Fruit fly (Drosophila melanogaster): ENCODE measurements around the gene CG7488.

CG7488 gene

DNA sequence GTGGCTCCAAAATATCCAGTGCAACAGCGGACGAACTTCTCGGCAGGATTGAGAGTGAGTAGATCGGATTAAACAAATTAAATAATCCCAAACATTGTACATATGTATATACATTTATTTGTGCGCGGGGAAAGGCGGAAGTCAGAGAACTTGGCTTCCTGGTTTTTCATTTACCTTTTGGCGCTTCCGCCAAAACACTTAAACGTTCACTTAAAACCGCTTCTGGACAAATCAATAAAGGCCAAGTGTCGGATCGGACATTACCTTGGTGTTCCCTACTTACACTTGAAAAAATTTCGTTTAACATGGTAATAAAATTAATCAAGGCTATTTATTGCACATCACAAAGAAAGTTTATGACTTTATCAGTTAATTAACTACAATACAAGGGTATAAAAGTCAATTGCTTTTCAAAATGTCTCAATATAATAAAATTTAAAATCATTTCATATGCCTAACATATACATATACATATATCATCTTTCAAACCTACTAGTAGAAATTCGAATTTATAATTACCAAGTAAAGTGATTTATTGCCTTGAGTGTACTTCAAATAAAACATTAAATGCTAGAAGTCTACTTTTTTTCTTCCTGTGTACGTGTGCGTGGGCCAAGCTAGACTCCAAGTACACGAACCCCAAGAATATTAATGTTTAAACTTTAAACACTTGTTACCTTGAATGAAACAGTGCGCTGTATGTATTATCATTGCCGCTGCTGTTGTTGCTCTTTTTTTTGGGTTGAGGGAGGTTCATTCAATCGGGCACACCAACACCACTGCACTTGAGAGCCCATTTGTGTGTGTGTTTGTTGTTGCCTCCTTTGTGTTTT, 13.9 kb upstream of the CG7488 start (continued):
- TF ChIP-seq Sox100B (GFP tag; optimal IDR thresholded peaks at IDR 0.05) = peak; percentile 71
- TF ChIP-seq CG12104 (GFP tag; optimal IDR thresholded peaks at IDR 0.05) = peak; percentile 78
- TF ChIP-seq CG30403 (GFP tag; optimal IDR thresholded peaks at IDR 0.05) = peak; percentile 80
- TF ChIP-seq CG10209 (GFP tag; optimal IDR thresholded peaks at IDR 0.05) = peak; percentile 38
- no peak for TF ChIP-seq CrebB (tag; optimal IDR thresholded peaks at IDR 0.05)
- no peak for TF ChIP-seq CG43689 (GFP tag; IDR thresholded peaks at IDR 0.05)
- 0 out of 3 replicates have a peak, but pooled peaks have one; percentile 6 for TF ChIP-seq CG34422 (GFP tag; IDR thresholded peaks at IDR 0.05)
- TF ChIP-seq CG7987 (GFP tag; optimal IDR thresholded peaks at IDR 0.05) = no peak
- TF ChIP-seq Asciz (GFP tag; optimal IDR thresholded peaks at IDR 0.05) = peak; percentile 17
- no peak for TF ChIP-seq hth (optimal IDR thresholded peaks at IDR 0.05)
- TF ChIP-seq wor (GFP tag; IDR thresholded peaks at IDR 0.05) = 0 out of 2 replicates have a peak, but pooled peaks have one; percentile 20
- TF ChIP-seq CG6272 (GFP tag; IDR thresholded peaks at IDR 0.05) = no peak
- no peak for TF ChIP-seq oc (tag; optimal IDR thresholded peaks at IDR 0.05)
- TF ChIP-seq eyg (GFP tag; optimal IDR thresholded peaks at IDR 0.05) = no peak
- TF ChIP-seq CG18011 (GFP tag; optimal IDR thresholded peaks at IDR 0.05) = peak; percentile 9
- no peak for TF ChIP-seq CG3995 (GFP tag; optimal IDR thresholded peaks at IDR 0.05)
- peak; percentile 50 for TF ChIP-seq Jarid2 (GFP tag; optimal IDR thresholded peaks at IDR 0.05)
- TF ChIP-seq Aef1 (GFP tag; IDR thresholded peaks at IDR 0.05) = peak; percentile 55; the same call in 2 of the 3 replicates
- no peak for TF ChIP-seq CG11560 (tag; IDR thresholded peaks at IDR 0.05)
- TF ChIP-seq CG3163 (GFP tag; optimal IDR thresholded peaks at IDR 0.05) = no peak
- no peak for TF ChIP-seq CG2116 (GFP tag; optimal IDR thresholded peaks at IDR 0.05)
- peak; percentile 11 for TF ChIP-seq CG1233 (GFP tag; optimal IDR thresholded peaks at IDR 0.05)
- TF ChIP-seq Stat92E (GFP tag; optimal IDR thresholded peaks at IDR 0.05) = no peak
- no peak for TF ChIP-seq CG2129 (GFP tag; IDR thresholded peaks at IDR 0.05; ENCODE audit: partially characterized antibody)
- TF ChIP-seq Tbp (GFP tag; optimal IDR thresholded peaks at IDR 0.05) = no peak
- peak; percentile 71 for TF ChIP-seq CG4820 (GFP tag; optimal IDR thresholded peaks at IDR 0.05)
- peak; percentile 47 for TF ChIP-seq Nf-YB (GFP tag; optimal IDR thresholded peaks at IDR 0.05)
- TF ChIP-seq H15 (GFP tag; IDR thresholded peaks at IDR 0.05) = no peak
- no peak for TF ChIP-seq CG8359 (GFP tag; optimal IDR thresholded peaks at IDR 0.05; ENCODE audit: borderline replicate concordance)
- TF ChIP-seq her (GFP tag; optimal IDR thresholded peaks at IDR 0.05) = no peak
- TF ChIP-seq CG9727 (GFP tag; optimal IDR thresholded peaks at IDR 0.05) = peak; percentile 74
- TF ChIP-seq CG34224 (GFP tag; IDR thresholded peaks at IDR 0.05; ENCODE audit: partially characterized antibody) = no peak
- peak; percentile 35 for TF ChIP-seq Max (GFP tag; optimal IDR thresholded peaks at IDR 0.05)
- no peak for TF ChIP-seq CG4404 (GFP tag; IDR thresholded peaks at IDR 0.05)
- TF ChIP-seq NFAT (GFP tag; IDR thresholded peaks at IDR 0.05) = 0 out of 2 replicates have a peak, but pooled peaks have one; percentile 13
- no peak for TF ChIP-seq CG17612 (GFP tag; IDR thresholded peaks at IDR 0.05)
- peak; percentile 60 for TF ChIP-seq CG15696 (tag; optimal IDR thresholded peaks at IDR 0.05)
- TF ChIP-seq TFAM (GFP tag; optimal IDR thresholded peaks at IDR 0.05) = no peak
- TF ChIP-seq Ssrp (tag; optimal IDR thresholded peaks at IDR 0.05) = peak; percentile 50
- TF ChIP-seq gcm (GFP tag; optimal IDR thresholded peaks at IDR 0.05) = peak; percentile 45
- no peak; the same call in 2 of the 3 replicates for TF ChIP-seq gce (GFP tag; IDR thresholded peaks at IDR 0.05)
- TF ChIP-seq Dip3 (GFP tag; optimal IDR thresholded peaks at IDR 0.05) = no peak
- TF ChIP-seq Blimp-1 (GFP tag; optimal IDR thresholded peaks at IDR 0.05) = peak; percentile 64
- TF ChIP-seq CG15269 (tag; optimal IDR thresholded peaks at IDR 0.05) = peak; percentile 77
- no peak for TF ChIP-seq CG16813 (GFP tag; IDR thresholded peaks at IDR 0.05; ENCODE audit: partially characterized antibody)
- TF ChIP-seq Bdp1 (GFP tag; optimal IDR thresholded peaks at IDR 0.05) = no peak
- TF ChIP-seq jumu (GFP tag; optimal IDR thresholded peaks at IDR 0.05) = peak; percentile 22
- TF ChIP-seq Deaf1 (tag; optimal IDR thresholded peaks at IDR 0.05) = peak; percentile 60

Data from whole organism, embryonic.